Worm (Caenorhabditis elegans): Measurements from ENCODE around the gene mdt-8.

The mdt-8 gene

ce11 chrII:11547254-11547687, 13.7 kb upstream of the mdt-8 start, which contains the start of gene F54D5.7:
Gene F54D5.7 (plus strand): TSS chrII:11547517.
- no peak for TF ChIP-seq lin-15B (tag; optimal IDR thresholded peaks at IDR 0.05)
- peak; percentile 79 for TF ChIP-seq egl-43 (GFP tag; IDR thresholded peaks at IDR 0.05)
- TF ChIP-seq nhr-28 (tag; optimal IDR thresholded peaks at IDR 0.05): peak; percentile 47
- peak; percentile 28 for TF ChIP-seq rbr-2 (tag; optimal IDR thresholded peaks at IDR 0.05)
- TF ChIP-seq mdt-29 (GFP tag; IDR thresholded peaks at IDR 0.05): peak; percentile 65; the same call in 1 of the 2 replicates
- peak; percentile 66; the same call in 1 of the 2 replicates for TF ChIP-seq pha-4 (GFP tag; IDR thresholded peaks at IDR 0.05)
- no peak for TF ChIP-seq pha-4 (tag; optimal IDR thresholded peaks at IDR 0.05)
- TF ChIP-seq madf-5 (GFP tag; IDR thresholded peaks at IDR 0.05): 0 out of 4 replicates have a peak, but pooled peaks of 1 of the 2 experiments have one; percentile 7
- no peak for TF ChIP-seq D1046.2 (GFP tag; IDR thresholded peaks at IDR 0.05)
- TF ChIP-seq egl-27 (tag; optimal IDR thresholded peaks at IDR 0.05): no peak
- TF ChIP-seq Y5F2A.4 (GFP tag; optimal IDR thresholded peaks at IDR 0.05): no peak
- no peak for TF ChIP-seq ZK337.2 (GFP tag; IDR thresholded peaks at IDR 0.05)
- TF ChIP-seq mes-2 (tag; optimal IDR thresholded peaks at IDR 0.05; ENCODE audit: poor library complexity, severe bottlenecking): no peak
- peak; percentile 70 for TF ChIP-seq ctbp-1 (GFP tag; IDR thresholded peaks at IDR 0.05)
- no peak for TF ChIP-seq cey-2 (tag; optimal IDR thresholded peaks at IDR 0.05; ENCODE audit: borderline replicate concordance, insufficient read depth)
- TF ChIP-seq nhr-11 (tag; optimal IDR thresholded peaks at IDR 0.05): no peak
- 0 out of 2 replicates have a peak, but pooled peaks have one; percentile 33 for TF ChIP-seq nhr-41 (GFP tag; IDR thresholded peaks at IDR 0.05)
- no peak for TF ChIP-seq ceh-62 (tag; optimal IDR thresholded peaks at IDR 0.05)
- TF ChIP-seq dmd-6 (GFP tag; IDR thresholded peaks at IDR 0.05): peak; percentile 55
- no peak for TF ChIP-seq nhr-237 (tag; optimal IDR thresholded peaks at IDR 0.05)
- TF ChIP-seq Y48G9A.11 (GFP tag; IDR thresholded peaks at IDR 0.05): peak; percentile 44; the same call in 1 of the 2 replicates
- peak; percentile 92 for TF ChIP-seq zfp-3 (GFP tag; conservative IDR thresholded peaks at IDR 0.05)
- peak; percentile 80 for TF ChIP-seq hlh-30 (tag; optimal IDR thresholded peaks at IDR 0.05; ENCODE audit: insufficient read depth)
- no peak for TF ChIP-seq duxl-1 (tag; optimal IDR thresholded peaks at IDR 0.05; ENCODE audit: poor library complexity)
- TF ChIP-seq T26A8.4 (GFP tag; IDR thresholded peaks at IDR 0.05): peak; percentile 82
- no peak for TF ChIP-seq unc-130 (GFP tag; optimal IDR thresholded peaks at IDR 0.05)
- peak; percentile 76 for TF ChIP-seq hlh-11 (tag; optimal IDR thresholded peaks at IDR 0.05)
- TF ChIP-seq ceh-82 (tag; optimal IDR thresholded peaks at IDR 0.05): no peak
- TF ChIP-seq arid-1 (GFP tag; conservative IDR thresholded peaks at IDR 0.05): peak; percentile 65
- TF ChIP-seq spr-1 (tag; optimal IDR thresholded peaks at IDR 0.05): peak; percentile 55
- peak; percentile 56 for TF ChIP-seq F49E8.2 (tag; optimal IDR thresholded peaks at IDR 0.05; ENCODE audit: borderline replicate concordance)
- TF ChIP-seq mep-1 (tag; optimal IDR thresholded peaks at IDR 0.05): peak; percentile 77
- TF ChIP-seq dpl-1 (GFP tag; optimal IDR thresholded peaks at IDR 0.05): peak; percentile 49
- TF ChIP-seq R02D3.7 (tag; optimal IDR thresholded peaks at IDR 0.05): no peak
- peak; percentile 81 for TF ChIP-seq lin-38 (GFP tag; IDR thresholded peaks at IDR 0.05)
- no peak for TF ChIP-seq set-16 (GFP tag; IDR thresholded peaks at IDR 0.05)
- TF ChIP-seq mxl-3 (GFP tag; optimal IDR thresholded peaks at IDR 0.05): peak; percentile 84
- TF ChIP-seq php-3 (GFP tag; IDR thresholded peaks at IDR 0.05): no peak; the same call in 1 of the 2 replicates
- TF ChIP-seq nhr-25 (tag; optimal IDR thresholded peaks at IDR 0.05; ENCODE audit: borderline replicate concordance, insufficient read depth): peak; percentile 43
- TF ChIP-seq ceh-28 (tag; optimal IDR thresholded peaks at IDR 0.05): peak; percentile 34
- TF ChIP-seq jun-1 (tag; optimal IDR thresholded peaks at IDR 0.05): no peak
- TF ChIP-seq zip-2 (tag; optimal IDR thresholded peaks at IDR 0.05): peak; percentile 33
- TF ChIP-seq F37D6.2 (tag; optimal IDR thresholded peaks at IDR 0.05): no peak
- TF ChIP-seq tra-1 (GFP tag; IDR thresholded peaks at IDR 0.05): peak; percentile 46; the same call in 1 of the 2 replicates
- TF ChIP-seq lir-3 (tag; optimal IDR thresholded peaks at IDR 0.05): no peak
- peak; percentile 49; the same call in 1 of the 2 replicates for TF ChIP-seq hmg-1.1 (GFP tag; IDR thresholded peaks at IDR 0.05)
- peak; percentile 36; the same call in 1 of the 2 replicates for TF ChIP-seq madf-9 (GFP tag; conservative IDR thresholded peaks at IDR 0.05)
- TF ChIP-seq ztf-11 (tag; optimal IDR thresholded peaks at IDR 0.05): no peak
- peak; percentile 54; the same call in 1 of the 2 replicates for TF ChIP-seq dmd-8 (GFP tag; IDR thresholded peaks at IDR 0.05)
- peak; percentile 65; the same call in 1 of the 2 replicates for TF ChIP-seq mxl-2 (GFP tag; conservative IDR thresholded peaks at IDR 0.05)
